Worm (Caenorhabditis elegans) whole organism, L1 larva: ENCODE measurements around the gene F19B10.10.

ENCODE experiments used
- C04F5.9 ChIP-seq: sonication (generic microtip); optimal IDR thresholded peaks from 2 replicates; lab custom pipeline; 2016; ENCODE audit warnings: missing genetic modification characterization, missing compliant biosample characterization
- C16A3.4 ChIP-seq: fragments of 150-350 bp; optimal IDR thresholded peaks from 2 replicates; lab custom pipeline; 2014; ENCODE audit warnings: missing biosample characterization, missing genetic modification characterization
- C34B4.2 ChIP-seq: sonication (generic microtip); optimal IDR thresholded peaks from 2 replicates; lab custom pipeline; 2017; ENCODE audit warnings: mild to moderate bottlenecking, missing genetic modification characterization, missing compliant biosample characterization
- F16B12.6 ChIP-seq: fragments of 150-350 bp; optimal IDR thresholded peaks from 2 replicates; lab custom pipeline; 2014; ENCODE audit warnings: missing biosample characterization, missing genetic modification characterization
- Y116A8C.19 ChIP-seq: sonication (generic microtip); optimal IDR thresholded peaks from 2 replicates; lab custom pipeline; 2016; ENCODE audit warnings: missing compliant biosample characterization, missing genetic modification characterization, borderline replicate concordance
- blmp-1 ChIP-seq: fragments of 150-350 bp; optimal IDR thresholded peaks from 2 replicates; lab custom pipeline; 2014; ENCODE audit warnings: missing biosample characterization, missing genetic modification characterization
- ceh-63 ChIP-seq: fragments of 200-800 bp; sonication (Bioruptor generic); optimal IDR thresholded peaks from 2 replicates; lab custom pipeline; 2018; ENCODE audit warnings: mild to moderate bottlenecking, missing genetic modification characterization, missing compliant biosample characterization
- dsc-1 ChIP-seq: sonication (generic microtip); optimal IDR thresholded peaks from 2 replicates; lab custom pipeline; 2016; ENCODE audit warnings: mild to moderate bottlenecking, missing genetic modification characterization, missing compliant biosample characterization
- efl-1 ChIP-seq, 4 experiments: fragments of 150-350 bp; optimal IDR thresholded peaks in 3 of 4; peaks in 1 of 4; 1 replicate in 1 of 4; 2 replicates in 3 of 4; lab custom pipeline; 2014; ENCODE audit warnings: missing biosample characterization in 2 of 4, missing genetic modification characterization in 2 of 4, missing genetic modification reagents in 2 of 4
- efl-3 ChIP-seq: fragments of 200-800 bp; sonication (Bioruptor generic); optimal IDR thresholded peaks from 2 replicates; lab custom pipeline; 2018; ENCODE audit warnings: mild to moderate bottlenecking, missing genetic modification characterization, missing compliant biosample characterization
- egl-13 ChIP-seq: sonication (generic microtip); optimal IDR thresholded peaks from 2 replicates; lab custom pipeline; 2016; ENCODE audit warnings: missing genotype, missing genetic modification reagents, missing genetic modification characterization, missing compliant biosample characterization
- elt-2 ChIP-seq: sonication (generic microtip); optimal IDR thresholded peaks from 2 replicates; lab custom pipeline; 2016; ENCODE audit warnings: missing genetic modification characterization, mild to moderate bottlenecking, inconsistent platforms, missing compliant biosample characterization, missing genetic modification reagents
- elt-3 ChIP-seq, 6 experiments: fragments of 150-350 bp in 1 of 6; sonication (generic microtip); optimal IDR thresholded peaks; 2 replicates each; lab custom pipeline; 2017 to 2018; ENCODE audit warnings: missing biosample characterization in 6 of 6, missing genetic modification characterization in 6 of 6, inconsistent platforms in 1 of 6
- fkh-10 ChIP-seq: sonication (generic microtip); optimal IDR thresholded peaks from 2 replicates; lab custom pipeline; 2017; ENCODE audit warnings: missing biosample characterization, missing genetic modification reagents, missing genetic modification characterization
- fkh-4 ChIP-seq: sonication (generic microtip); optimal IDR thresholded peaks from 2 replicates; lab custom pipeline; 2016; ENCODE audit warnings: missing compliant biosample characterization, missing genetic modification characterization, borderline replicate concordance
- fkh-8 ChIP-seq: sonication (generic microtip); optimal IDR thresholded peaks from 2 replicates; lab custom pipeline; 2016; ENCODE audit warnings: mild to moderate bottlenecking, missing genetic modification characterization, missing compliant biosample characterization
- grh-1 ChIP-seq: fragments of 200-800 bp; sonication (Bioruptor generic); IDR thresholded peaks from 2 replicates; pipeline ENCODE4 v1.3.6; 2022; ENCODE audit warnings: missing genetic modification reagents, missing genetic modification characterization, missing compliant biosample characterization
- hpl-2 ChIP-seq: fragments of 150-350 bp; optimal IDR thresholded peaks from 2 replicates; lab custom pipeline; 2014; ENCODE audit warnings: missing biosample characterization, missing genetic modification reagents, missing genetic modification characterization
- jun-1 ChIP-seq: fragments of 150-350 bp; optimal IDR thresholded peaks from 2 replicates; lab custom pipeline; 2014; ENCODE audit warnings: missing biosample characterization, missing genetic modification reagents, missing genetic modification characterization
- lin-13 ChIP-seq: fragments of 150-350 bp; optimal IDR thresholded peaks from 2 replicates; lab custom pipeline; 2014; ENCODE audit warnings: missing biosample characterization, missing genetic modification reagents, missing genetic modification characterization
- lin-14 ChIP-seq: fragments of 200-800 bp; sonication (Bioruptor generic); optimal IDR thresholded peaks from 2 replicates; lab custom pipeline; 2018; ENCODE audit warnings: mild to moderate bottlenecking, missing genetic modification characterization, moderate library complexity, missing compliant biosample characterization
- lin-15B ChIP-seq: fragments of 150-350 bp; sonication (generic microtip); optimal IDR thresholded peaks from 3 replicates; lab custom pipeline; 2014; ENCODE audit warnings: missing biosample characterization, missing genetic modification characterization
- lin-35 ChIP-seq, 2 experiments: fragments of 150-350 bp; optimal IDR thresholded peaks; 2 replicates each; lab custom pipeline; 2014; ENCODE audit warnings: missing biosample characterization in 2 of 2, missing genetic modification characterization in 2 of 2, missing genetic modification reagents in 2 of 2
- lsy-2 ChIP-seq, 2 experiments: fragments of 150-350 bp; optimal IDR thresholded peaks; 2 replicates each; lab custom pipeline; 2014; ENCODE audit warnings: missing biosample characterization in 2 of 2, missing genetic modification characterization in 2 of 2
- mab-9 ChIP-seq: fragments of 200-800 bp; sonication (Bioruptor generic); IDR thresholded peaks from 2 replicates; pipeline ENCODE4 v1.3.6; 2022; ENCODE audit warnings: missing genetic modification reagents, missing genetic modification characterization, missing compliant biosample characterization
- mef-2 ChIP-seq: fragments of 150-350 bp; optimal IDR thresholded peaks from 2 replicates; lab custom pipeline; 2014; ENCODE audit warnings: missing biosample characterization, missing genetic modification characterization
- mep-1 ChIP-seq: fragments of 150-350 bp; optimal IDR thresholded peaks from 2 replicates; lab custom pipeline; 2014; ENCODE audit warnings: missing biosample characterization, missing genetic modification characterization
- nhr-19 ChIP-seq: fragments of 200-800 bp; sonication (Bioruptor generic); conservative IDR thresholded peaks from 2 replicates; pipeline ENCODE4 v1.3.6; 2022; ENCODE audit warnings: missing genetic modification characterization, missing compliant biosample characterization
- nhr-20 ChIP-seq: sonication (generic microtip); optimal IDR thresholded peaks from 2 replicates; lab custom pipeline; 2016; ENCODE audit warnings: mild to moderate bottlenecking, missing genetic modification characterization, missing compliant biosample characterization
- nhr-237 ChIP-seq: fragments of 150-350 bp; optimal IDR thresholded peaks from 2 replicates; lab custom pipeline; 2014; ENCODE audit warnings: missing biosample characterization, missing genetic modification characterization
- nhr-71 ChIP-seq: sonication (generic microtip); optimal IDR thresholded peaks from 2 replicates; lab custom pipeline; 2016; ENCODE audit warnings: mild to moderate bottlenecking, missing genetic modification characterization, moderate library complexity, missing compliant biosample characterization
- nhr-77 ChIP-seq: fragments of 150-350 bp; optimal IDR thresholded peaks from 2 replicates; lab custom pipeline; 2014; ENCODE audit warnings: missing biosample characterization, missing genetic modification characterization
- pqm-1 ChIP-seq: sonication (generic microtip); optimal IDR thresholded peaks from 3 replicates; lab custom pipeline; 2017; ENCODE audit warnings: missing biosample characterization, missing genetic modification characterization
- rnt-1 ChIP-seq: sonication (generic microtip); optimal IDR thresholded peaks from 2 replicates; lab custom pipeline; 2016; ENCODE audit warnings: mild to moderate bottlenecking, missing genetic modification characterization, moderate library complexity, missing compliant biosample characterization
- snpc-4 ChIP-seq: fragments of 150-350 bp; optimal IDR thresholded peaks from 2 replicates; lab custom pipeline; 2014; ENCODE audit warnings: missing biosample characterization, missing genetic modification characterization
- snu-23 ChIP-seq: sonication (generic microtip); optimal IDR thresholded peaks from 2 replicates; lab custom pipeline; 2016; ENCODE audit warnings: missing genetic modification characterization, missing compliant biosample characterization
- sox-4 ChIP-seq: sonication (generic microtip); optimal IDR thresholded peaks from 2 replicates; lab custom pipeline; 2016; ENCODE audit warnings: missing genetic modification characterization, missing compliant biosample characterization
- sup-37 ChIP-seq: fragments of 200-800 bp; sonication (Bioruptor generic); optimal IDR thresholded peaks from 2 replicates; lab custom pipeline; 2018; ENCODE audit warnings: mild to moderate bottlenecking, missing genetic modification characterization, missing compliant biosample characterization
- swsn-7 ChIP-seq: sonication (generic microtip); optimal IDR thresholded peaks from 2 replicates; lab custom pipeline; 2016; ENCODE audit warnings: missing genetic modification characterization, missing compliant biosample characterization
- tbx-2 ChIP-seq: sonication (generic microtip); optimal IDR thresholded peaks from 2 replicates; lab custom pipeline; 2016; ENCODE audit warnings: missing genetic modification characterization, missing compliant biosample characterization
- unc-130 ChIP-seq: fragments of 150-350 bp; optimal IDR thresholded peaks from 2 replicates; lab custom pipeline; 2017; ENCODE audit warnings: missing biosample characterization, missing genetic modification characterization, inconsistent platforms
- unc-30 ChIP-seq: sonication (generic microtip); optimal IDR thresholded peaks from 2 replicates; lab custom pipeline; 2017; ENCODE audit warnings: missing biosample characterization, missing genetic modification characterization
- unc-62 ChIP-seq: fragments of 150-350 bp; optimal IDR thresholded peaks from 2 replicates; lab custom pipeline; 2014; ENCODE audit warnings: missing biosample characterization, missing genetic modification reagents, missing genetic modification characterization
- unc-98 ChIP-seq: fragments of 200-800 bp; sonication (Bioruptor generic); IDR thresholded peaks from 2 replicates; pipeline ENCODE4 v1.3.6; 2022; ENCODE audit warnings: missing genetic modification characterization, missing compliant biosample characterization
- ztf-11 ChIP-seq, 2 experiments: sonication (generic microtip); optimal IDR thresholded peaks; 2 replicates each; lab custom pipeline; 2016 to 2017; ENCODE audit warnings: missing genetic modification characterization in 2 of 2, missing biosample characterization in 1 of 2, missing compliant biosample characterization in 1 of 2
- ztf-4 ChIP-seq: fragments of 150-350 bp; optimal IDR thresholded peaks from 2 replicates; lab custom pipeline; 2014; ENCODE audit warnings: missing biosample characterization, missing genetic modification characterization

Gene F19B10.10

ce11 chrII:3682770-3683234, 1.6 kb upstream of the F19B10.10 start, which contains the start of gene F19B10.1 (continued):
- TF ChIP-seq swsn-7 (tag; lab: Kevin White, UChicago), result peak; percentile 65
- TF ChIP-seq nhr-77, result peak; percentile 36
- peak; percentile 93 for TF ChIP-seq mep-1 (tag; lab: Kevin White, UChicago)
- peak; percentile 88 to 98 for TF ChIP-seq lin-35 (GFP tag; optimal IDR thresholded peaks at IDR 0.05; lab: Kevin White, UChicago)
- peak; percentile 52 for TF ChIP-seq lin-15B (tag; lab: Kevin White, UChicago)
- peak in 3 of 6 experiments; percentile 62 to 95 (median 85) for TF ChIP-seq elt-3 (tag; optimal IDR thresholded peaks at IDR 0.05; lab: Kevin White, UChicago)
- TF ChIP-seq fkh-8 (tag; lab: Kevin White, UChicago), result no peak
- peak; percentile 90 for TF ChIP-seq snu-23 (GFP tag; lab: Kevin White, UChicago)
- TF ChIP-seq efl-3 (GFP tag; lab: Kevin White, UChicago), result no peak
- TF ChIP-seq lsy-2 (tag; optimal IDR thresholded peaks at IDR 0.05; lab: Kevin White, UChicago), result peak; percentile 86 to 87
- no peak for TF ChIP-seq Y116A8C.19 (tag; lab: Kevin White, UChicago)
- peak; percentile 73 for TF ChIP-seq tbx-2 (tag; lab: Kevin White, UChicago)
- peak; percentile 94 for TF ChIP-seq unc-130 (tag; lab: Kevin White, UChicago)
- TF ChIP-seq hpl-2, result no peak
- TF ChIP-seq blmp-1 (tag; lab: Kevin White, UChicago), result peak; percentile 79
- no peak for TF ChIP-seq fkh-4 (tag; lab: Kevin White, UChicago)
- TF ChIP-seq F16B12.6 (tag; lab: Kevin White, UChicago), result peak; percentile 97
- TF ChIP-seq mab-9 (GFP tag; lab: Robert Waterston, UW), result 0 out of 2 replicates have a peak, but pooled peaks have one; percentile 23
- peak; percentile 60 for TF ChIP-seq C04F5.9 (tag; lab: Kevin White, UChicago)
- no peak for TF ChIP-seq unc-98 (GFP tag; lab: Robert Waterston, UW)
- TF ChIP-seq lin-14 (GFP tag; lab: Kevin White, UChicago), result peak; percentile 86
- no peak for TF ChIP-seq pqm-1 (tag; lab: Kevin White, UChicago)
- no peak for TF ChIP-seq ceh-63
- peak; percentile 85 for TF ChIP-seq nhr-71 (tag; lab: Kevin White, UChicago)
- TF ChIP-seq ztf-11 (tag; optimal IDR thresholded peaks at IDR 0.05; lab: Kevin White, UChicago), result peak in 1 of 2 experiments; percentile 2
- 0 out of 2 replicates have a peak, but pooled peaks have one; percentile 20 for TF ChIP-seq grh-1 (GFP tag; lab: Robert Waterston, UW)
- no peak for TF ChIP-seq fkh-10 (GFP tag; lab: Kevin White, UChicago)
- peak; percentile 77 for TF ChIP-seq rnt-1 (tag; lab: Kevin White, UChicago)
- TF ChIP-seq egl-13, result no peak
- TF ChIP-seq unc-62 (GFP tag; lab: Kevin White, UChicago), result no peak
- TF ChIP-seq nhr-20 (tag; lab: Kevin White, UChicago), result peak; percentile 88
- peak; percentile 67 for TF ChIP-seq nhr-19 (GFP tag; lab: Robert Waterston, UW)
- peak; percentile 11 for TF ChIP-seq jun-1 (tag; lab: Kevin White, UChicago)
- peak; percentile 60 for TF ChIP-seq dsc-1 (tag; lab: Kevin White, UChicago)
- TF ChIP-seq unc-30 (tag; lab: Kevin White, UChicago), result no peak
- TF ChIP-seq snpc-4 (tag; lab: Kevin White, UChicago), result peak; percentile 68
- TF ChIP-seq, all 84 proteins: peak for 45

- TF ChIP-seq jun-1 (tag; lab: Kevin White, UChicago) (no peak), mef-2 (tag; lab: Kevin White, UChicago) (no peak), C16A3.4 (tag; lab: Kevin White, UChicago) (no peak), sup-37 (no peak), efl-1 (optimal IDR thresholded peaks at IDR 0.05; lab: Kevin White, UChicago) (no peak), efl-1 (GFP tag; optimal IDR thresholded peaks at IDR 0.05 in 1 of 2; lab: Kevin White, UChicago) (no peak), C34B4.2 (tag; lab: Kevin White, UChicago) (no peak), F16B12.6 (tag; lab: Kevin White, UChicago) (no peak), ztf-4 (tag; lab: Kevin White, UChicago) (no peak), ztf-11 (tag; optimal IDR thresholded peaks at IDR 0.05; lab: Kevin White, UChicago) (no peak), fkh-10 (GFP tag; lab: Kevin White, UChicago) (no peak), ceh-63 (no peak), unc-30 (tag; lab: Kevin White, UChicago) (no peak), unc-98 (GFP tag; lab: Robert Waterston, UW) (no peak), blmp-1 (tag; lab: Kevin White, UChicago) (no peak), sox-4 (tag; lab: Kevin White, UChicago) (no peak), lin-13 (GFP tag; lab: Kevin White, UChicago) (no peak), nhr-237 (no peak), elt-2 (tag; lab: Kevin White, UChicago) (no peak)
Observed at ce11 chrII:3680366-3680765, 849 bp downstream of the F19B10.10 start.
